Worm (Caenorhabditis elegans) whole organism, early embryonic: ENCODE data around the gene F25E5.2.

ENCODE experiments used
- B0310.2 ChIP-seq: sonication (generic microtip); optimal IDR thresholded peaks from 2 replicates; lab custom pipeline; 2016; ENCODE audit warnings: mild to moderate bottlenecking, missing genetic modification characterization, missing compliant biosample characterization
- F13C5.2 ChIP-seq: sonication (generic microtip); optimal IDR thresholded peaks from 2 replicates; lab custom pipeline; 2017; ENCODE audit warnings: mild to moderate bottlenecking, missing genetic modification characterization, inconsistent platforms, missing compliant biosample characterization
- aly-1 ChIP-seq: sonication (generic microtip); optimal IDR thresholded peaks from 2 replicates; lab custom pipeline; 2016; ENCODE audit warnings: missing genetic modification characterization, missing compliant biosample characterization
- ama-1 ChIP-seq: fragments of 150-350 bp; optimal IDR thresholded peaks from 2 replicates; lab custom pipeline; 2014
- ceh-13 ChIP-seq: fragments of 200-800 bp; sonication (Bioruptor generic); optimal IDR thresholded peaks from 2 replicates; lab custom pipeline; 2018; ENCODE audit warnings: mild to moderate bottlenecking, missing genetic modification characterization, missing compliant biosample characterization
- ceh-36 ChIP-seq: sonication (generic microtip); optimal IDR thresholded peaks from 2 replicates; lab custom pipeline; 2016; ENCODE audit warnings: missing genetic modification characterization, inconsistent platforms, missing compliant biosample characterization
- ets-7 ChIP-seq: sonication (generic microtip); optimal IDR thresholded peaks from 2 replicates; lab custom pipeline; 2016; ENCODE audit warnings: missing genotype, missing genetic modification characterization, missing compliant biosample characterization
- flt-1 ChIP-seq: fragments of 200-800 bp; sonication (Bioruptor generic); IDR thresholded peaks from 2 replicates; pipeline ENCODE4 v1.3.6; 2022; ENCODE audit warnings: missing genetic modification characterization, missing compliant biosample characterization
- hmbx-1 ChIP-seq: sonication (generic microtip); optimal IDR thresholded peaks from 2 replicates; lab custom pipeline; 2016; ENCODE audit warnings: mild to moderate bottlenecking, missing genetic modification characterization, missing compliant biosample characterization
- hmg-4 ChIP-seq: fragments of 200-800 bp; sonication (Bioruptor generic); optimal IDR thresholded peaks from 2 replicates; lab custom pipeline; 2018; ENCODE audit warnings: mild to moderate bottlenecking, missing genetic modification characterization, missing compliant biosample characterization
- hnd-1 ChIP-seq: sonication (generic microtip); optimal IDR thresholded peaks from 2 replicates; lab custom pipeline; 2016; ENCODE audit warnings: missing genetic modification characterization, missing compliant biosample characterization
- pes-1 ChIP-seq: fragments of 200-800 bp; sonication (Bioruptor generic); IDR thresholded peaks from 2 replicates; pipeline ENCODE4 v1.3.6; 2022; ENCODE audit warnings: missing genetic modification reagents, missing genetic modification characterization, missing compliant biosample characterization
- scrt-1 ChIP-seq: fragments of 200-800 bp; sonication (Bioruptor generic); IDR thresholded peaks from 2 replicates; pipeline ENCODE4 v1.3.6; 2022; ENCODE audit warnings: missing genetic modification characterization, missing compliant biosample characterization
- sea-1 ChIP-seq: fragments of 200-800 bp; sonication (Bioruptor generic); conservative IDR thresholded peaks from 2 replicates; pipeline ENCODE4 v1.3.6; 2022; ENCODE audit warnings: missing genetic modification characterization, missing compliant biosample characterization
- tbx-11 ChIP-seq: fragments of 200-800 bp; sonication (Bioruptor generic); IDR thresholded peaks from 2 replicates; pipeline ENCODE4 v1.3.6; 2022; ENCODE audit warnings: missing genetic modification characterization, missing compliant biosample characterization
- tbx-37 ChIP-seq: fragments of 200-800 bp; sonication (Bioruptor generic); conservative IDR thresholded peaks from 2 replicates; pipeline ENCODE4 v1.3.6; 2022; ENCODE audit warnings: missing genetic modification reagents, missing genetic modification characterization, missing compliant biosample characterization
- tra-4 ChIP-seq: sonication (generic microtip); optimal IDR thresholded peaks from 2 replicates; lab custom pipeline; 2017; ENCODE audit warnings: missing genetic modification characterization, missing compliant biosample characterization

Gene F25E5.2

ce11 chrV:7480949-7481348 is 25.8 kb downstream of the F25E5.2 start, which contains the start of gene C18B10.6:
C18B10.6 (minus strand) TSS chrV:7481049.
- TF ChIP-seq ceh-36 (tag; lab: Kevin White, UChicago) (no peak), hmbx-1 (tag; lab: Kevin White, UChicago) (no peak), sea-1 (GFP tag; lab: Robert Waterston, UW) (no peak), tbx-37 (GFP tag; lab: Robert Waterston, UW) (no peak), ceh-13 (GFP tag; lab: Kevin White, UChicago) (no peak), ets-7 (tag; lab: Kevin White, UChicago) (no peak), F13C5.2 (no peak), ama-1 (no peak), hnd-1 (tag; lab: Kevin White, UChicago) (no peak), hmg-4 (GFP tag; lab: Kevin White, UChicago) (no peak), flt-1 (GFP tag; lab: Robert Waterston, UW) (no peak), scrt-1 (GFP tag; lab: Robert Waterston, UW) (no peak), aly-1 (tag; lab: Kevin White, UChicago) (no peak), tbx-11 (GFP tag; lab: Robert Waterston, UW) (no peak), B0310.2 (no peak)

ce11 chrV:7485000-7485399 is 29.9 kb downstream of the F25E5.2 start, which contains the start of gene srbc-8:
srbc-8 (minus strand) TSS chrV:7485100.
- no peak for TF ChIP-seq pes-1 (GFP tag; lab: Robert Waterston, UW)

- no peak for TF ChIP-seq ama-1
- TF ChIP-seq scrt-1 (GFP tag; lab: Robert Waterston, UW) = no peak
These were observed 32.4 kb downstream of the F25E5.2 start, which contains the start of gene srbc-7 for ce11 chrV:7487518-7487917. srbc-7 (minus strand) TSS chrV:7487618.

- TF ChIP-seq aly-1 (tag; lab: Kevin White, UChicago) = no peak
- TF ChIP-seq F13C5.2 = no peak
- TF ChIP-seq tbx-11 (GFP tag; lab: Robert Waterston, UW) = no peak
- no peak for TF ChIP-seq hmg-4 (GFP tag; lab: Kevin White, UChicago)
- TF ChIP-seq ceh-13 (GFP tag; lab: Kevin White, UChicago) = no peak
- TF ChIP-seq ets-7 (tag; lab: Kevin White, UChicago) = no peak
- no peak for TF ChIP-seq hmbx-1 (tag; lab: Kevin White, UChicago)
- TF ChIP-seq sea-1 (GFP tag; lab: Robert Waterston, UW) = no peak
- no peak for TF ChIP-seq tra-4
- no peak for TF ChIP-seq flt-1 (GFP tag; lab: Robert Waterston, UW)
- TF ChIP-seq ama-1 = no peak
- no peak for TF ChIP-seq pes-1 (GFP tag; lab: Robert Waterston, UW)
- no peak for TF ChIP-seq ceh-36 (tag; lab: Kevin White, UChicago)
- no peak for TF ChIP-seq scrt-1 (GFP tag; lab: Robert Waterston, UW)
- TF ChIP-seq B0310.2 = no peak
- no peak for TF ChIP-seq hnd-1 (tag; lab: Kevin White, UChicago)
- no peak for TF ChIP-seq tbx-37 (GFP tag; lab: Robert Waterston, UW)
These were observed 35.2 kb downstream of the F25E5.2 start, which contains the start of gene srbc-9 for ce11 chrV:7490340-7490739. srbc-9 (minus strand) TSS chrV:7490440.

DNA sequence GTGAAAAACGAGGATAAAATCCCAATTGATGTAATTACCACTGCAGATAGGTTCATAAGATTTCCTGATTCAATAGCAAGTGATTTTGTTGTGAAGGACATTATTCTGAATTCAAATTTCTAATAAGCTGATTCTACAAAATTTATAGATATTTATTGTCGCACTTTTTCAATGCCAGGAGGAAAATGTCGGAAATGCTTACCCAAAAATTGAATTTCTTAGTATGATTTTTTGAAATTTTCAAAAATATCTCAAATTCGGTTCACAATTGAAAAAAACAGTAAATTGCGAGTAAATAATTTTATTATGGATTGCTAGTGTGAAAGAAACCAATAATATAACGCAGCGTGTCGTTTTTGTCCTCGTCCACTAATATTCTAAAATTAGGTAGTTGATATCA is 37.8 kb downstream of the F25E5.2 start, which contains the start of gene srbc-10:
Gene srbc-10, minus strand, starts transcription at position 101 of the 400 bp plus-strand sequence.
- TF ChIP-seq flt-1 (GFP tag; lab: Robert Waterston, UW) = no peak
- no peak for TF ChIP-seq ceh-36 (tag; lab: Kevin White, UChicago)
- TF ChIP-seq ceh-13 (GFP tag; lab: Kevin White, UChicago) = no peak
- no peak for TF ChIP-seq sea-1 (GFP tag; lab: Robert Waterston, UW)

- TF ChIP-seq ama-1 (no peak), scrt-1 (GFP tag; lab: Robert Waterston, UW) (no peak), tbx-11 (GFP tag; lab: Robert Waterston, UW) (no peak), ets-7 (tag; lab: Kevin White, UChicago) (no peak), ceh-36 (tag; lab: Kevin White, UChicago) (no peak), tra-4 (no peak), B0310.2 (no peak), hmbx-1 (tag; lab: Kevin White, UChicago) (no peak), sea-1 (GFP tag; lab: Robert Waterston, UW) (no peak)
These were observed 40.1 kb downstream of the F25E5.2 start, which contains the start of gene srbc-11 for ce11 chrV:7495189-7495588. srbc-11 (minus strand) TSS chrV:7495289.

DNA sequence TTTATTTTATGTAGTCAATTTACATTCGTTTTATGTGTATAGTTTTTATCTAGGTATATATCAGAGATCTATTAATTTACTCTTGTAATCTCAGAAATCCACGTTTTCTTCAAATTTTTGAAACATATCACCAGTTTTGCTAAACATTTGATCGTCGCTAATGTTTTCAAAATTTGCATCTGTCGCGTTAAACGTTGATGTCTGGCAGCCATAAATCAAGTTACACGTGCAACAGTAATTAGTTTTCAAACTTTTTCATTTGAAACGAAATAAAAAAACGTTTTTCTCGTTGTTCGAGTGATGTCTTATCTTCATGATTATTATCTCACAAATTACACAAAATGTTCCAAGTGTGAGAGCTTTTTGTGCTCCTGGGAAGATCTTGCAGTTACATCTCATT is 42.3 kb downstream of the F25E5.2 start, which contains the start of gene srh-79:
Gene srh-79, plus strand, starts transcription at position 301 of the 400 bp plus-strand sequence.
- TF ChIP-seq F13C5.2 = no peak
- no peak for TF ChIP-seq aly-1 (tag; lab: Kevin White, UChicago)
- TF ChIP-seq tbx-11 (GFP tag; lab: Robert Waterston, UW) = no peak
- TF ChIP-seq hmg-4 (GFP tag; lab: Kevin White, UChicago) = no peak
- no peak for TF ChIP-seq tra-4
- no peak for TF ChIP-seq ceh-36 (tag; lab: Kevin White, UChicago)
- TF ChIP-seq ets-7 (tag; lab: Kevin White, UChicago) = no peak
- no peak for TF ChIP-seq pes-1 (GFP tag; lab: Robert Waterston, UW)
- TF ChIP-seq hmbx-1 (tag; lab: Kevin White, UChicago) = no peak
- TF ChIP-seq tbx-37 (GFP tag; lab: Robert Waterston, UW) = no peak
- no peak for TF ChIP-seq ama-1

- TF ChIP-seq ama-1 = no peak
- TF ChIP-seq ceh-36 (tag; lab: Kevin White, UChicago) = no peak
- no peak for TF ChIP-seq pes-1 (GFP tag; lab: Robert Waterston, UW)
- no peak for TF ChIP-seq B0310.2
- TF ChIP-seq ets-7 (tag; lab: Kevin White, UChicago) = no peak
- no peak for TF ChIP-seq F13C5.2
- TF ChIP-seq hmg-4 (GFP tag; lab: Kevin White, UChicago) = no peak
- TF ChIP-seq hmbx-1 (tag; lab: Kevin White, UChicago) = no peak
- no peak for TF ChIP-seq tbx-11 (GFP tag; lab: Robert Waterston, UW)
- TF ChIP-seq sea-1 (GFP tag; lab: Robert Waterston, UW) = no peak
- no peak for TF ChIP-seq ceh-13 (GFP tag; lab: Kevin White, UChicago)
- TF ChIP-seq flt-1 (GFP tag; lab: Robert Waterston, UW) = no peak
- no peak for TF ChIP-seq scrt-1 (GFP tag; lab: Robert Waterston, UW)
- TF ChIP-seq tbx-37 (GFP tag; lab: Robert Waterston, UW) = no peak
- no peak for TF ChIP-seq tra-4
- no peak for TF ChIP-seq aly-1 (tag; lab: Kevin White, UChicago)
- TF ChIP-seq hnd-1 (tag; lab: Kevin White, UChicago) = no peak
These were observed 46.1 kb downstream of the F25E5.2 start for ce11 chrV:7501194-7501593.
